Fruit fly (Drosophila melanogaster) whole organism: ENCODE measurements around the gene RNF220.

Experiments
- CG8478 ChIP-seq: fragments of >200 bp; optimal IDR thresholded peaks from 2 replicates; lab custom pipeline; 2018; ENCODE audit warnings: inconsistent platforms
- Dll ChIP-seq: fragments of >200 bp; optimal IDR thresholded peaks from 2 replicates; lab custom pipeline; 2017
- psq ChIP-seq: fragments of >200 bp; optimal IDR thresholded peaks from 2 replicates; lab custom pipeline; 2017

- TF ChIP-seq psq (lab: Kevin White, UChicago): no peak
- no peak for TF ChIP-seq CG8478 (lab: Kevin White, UChicago)
- TF ChIP-seq Dll (lab: Kevin White, UChicago): no peak
These were observed 50.8 kb downstream of the RNF220 start for dm6 chr3R:22675447-22675846.
